Worm (Caenorhabditis elegans) whole organism, young adult: ENCODE data around the gene ZK686.1.

Experiments used
- C17E4.6 ChIP-seq: fragments of 200-800 bp; sonication (Bioruptor generic); IDR thresholded peaks from 2 replicates; pipeline ENCODE4 v1.3.6; 2022; ENCODE audit warnings: missing genetic modification reagents, missing genetic modification characterization, missing compliant biosample characterization
- F39B2.1 ChIP-seq: fragments of 200-800 bp; sonication (Bioruptor generic); IDR thresholded peaks from 2 replicates; pipeline ENCODE4 v1.3.6; 2022; ENCODE audit warnings: missing genetic modification reagents, missing genetic modification characterization, missing compliant biosample characterization
- dpff-1 ChIP-seq: sonication (generic microtip); optimal IDR thresholded peaks from 2 replicates; lab custom pipeline; 2017; ENCODE audit warnings: mild to moderate bottlenecking, missing genetic modification characterization, missing compliant biosample characterization
- efl-1 ChIP-seq: fragments of 150-350 bp; optimal IDR thresholded peaks from 2 replicates; lab custom pipeline; 2014; ENCODE audit warnings: missing biosample characterization, missing genetic modification reagents, missing genetic modification characterization
- snpc-3.4 ChIP-seq: sonication (generic microtip); optimal IDR thresholded peaks from 2 replicates; lab custom pipeline; 2017; ENCODE audit warnings: missing genetic modification characterization, mild to moderate bottlenecking, missing compliant biosample characterization, antibody characterized with exemption, moderate library complexity, missing genotype, missing genetic modification reagents
- snpc-4 ChIP-seq, 5 experiments: fragments of 150-350 bp in 1 of 5; sonication (generic microtip) in 4 of 5; optimal IDR thresholded peaks; 2 replicates each; lab custom pipeline; 2014 to 2018; ENCODE audit warnings: missing genetic modification characterization in 5 of 5, missing biosample characterization in 3 of 5, antibody characterized with exemption in 2 of 5, mild to moderate bottlenecking in 2 of 5, missing compliant biosample characterization in 2 of 5, missing genotype in 2 of 5, moderate library complexity in 2 of 5, missing genetic modification reagents in 1 of 5
- tlf-1 ChIP-seq: fragments of 200-800 bp; sonication (Bioruptor generic); optimal IDR thresholded peaks from 2 replicates; lab custom pipeline; 2018; ENCODE audit warnings: mild to moderate bottlenecking, missing genetic modification characterization, missing compliant biosample characterization

- no peak for TF ChIP-seq snpc-3.4
- no peak for TF ChIP-seq efl-1 (GFP tag; lab: Kevin White, UChicago)
- TF ChIP-seq dpff-1 (tag; lab: Kevin White, UChicago): no peak
- no peak for TF ChIP-seq C17E4.6
- TF ChIP-seq tlf-1: no peak
- no peak for TF ChIP-seq F39B2.1 (GFP tag; lab: Robert Waterston, UW)
- TF ChIP-seq snpc-4 (GFP tag; optimal IDR thresholded peaks at IDR 0.05; lab: Kevin White, UChicago): no peak
- TF ChIP-seq snpc-4 (tag; optimal IDR thresholded peaks at IDR 0.05; lab: Kevin White, UChicago): no peak
Observed at ce11 chrIII:7779313-7779712, 6.4 kb downstream of the ZK686.1 start.
